Worm (Caenorhabditis elegans): ENCODE measurements around the gene ugt-7.

- TF ChIP-seq ets-7 (tag; optimal IDR thresholded peaks at IDR 0.05) (no peak), ama-1 (optimal IDR thresholded peaks at IDR 0.05) (no peak), F13C5.2 (tag; optimal IDR thresholded peaks at IDR 0.05) (no peak), B0310.2 (tag; optimal IDR thresholded peaks at IDR 0.05) (no peak)
Measured at ce11 chrV:4995155-4995554, 5.2 kb downstream of the ugt-7 start, which contains the start of gene ncx-9.
